Fruit fly (Drosophila melanogaster): Measurements from ENCODE around the gene CG10175.

The CG10175 gene

DNA sequence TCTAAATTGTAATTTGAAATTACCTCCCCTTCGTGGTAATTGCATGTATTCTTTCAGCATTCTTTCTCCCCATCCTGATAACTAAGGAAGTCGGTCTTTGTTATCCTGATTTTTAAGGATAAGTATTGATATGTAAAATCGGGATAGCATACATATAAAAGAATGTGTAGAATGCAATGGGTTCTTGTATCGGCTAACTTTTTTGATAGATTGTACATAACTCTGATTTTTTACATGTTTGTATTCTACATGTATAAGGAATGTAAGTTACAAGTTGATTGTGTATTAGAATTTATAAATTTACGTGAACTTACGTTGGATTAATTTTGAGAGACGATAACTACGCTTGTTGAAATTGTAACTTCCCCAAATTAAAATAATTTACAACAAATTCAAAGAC lies 8.5 kb downstream of the CG10175 start (continued):
- TF ChIP-seq HLH4C (GFP tag; IDR thresholded peaks at IDR 0.05; ENCODE audit: partially characterized antibody) (no peak), CG6791 (GFP tag; IDR thresholded peaks at IDR 0.05; ENCODE audit: partially characterized antibody) (0 out of 3 replicates have a peak, but pooled peaks have one; percentile 44), CoRest (tag; optimal IDR thresholded peaks at IDR 0.05) (peak; percentile 3), Ada2b (GFP tag; IDR thresholded peaks at IDR 0.05) (no peak), CG8924 (tag; optimal IDR thresholded peaks at IDR 0.05) (no peak), YL-1 (GFP tag; optimal IDR thresholded peaks at IDR 0.05) (no peak), CG8388 (GFP tag; optimal IDR thresholded peaks at IDR 0.05) (no peak), vnd (GFP tag; IDR thresholded peaks at IDR 0.05; ENCODE audit: partially characterized antibody) (peak; percentile 45; the same call in 1 of the 3 replicates), CG18262 (tag; optimal IDR thresholded peaks at IDR 0.05) (no peak), Elba2 (GFP tag; optimal IDR thresholded peaks at IDR 0.05) (no peak), Myb (GFP tag; optimal IDR thresholded peaks at IDR 0.05) (no peak), D (optimal IDR thresholded peaks at IDR 0.05) (no peak), D (GFP tag; optimal IDR thresholded peaks at IDR 0.05) (no peak), stwl (tag; optimal IDR thresholded peaks at IDR 0.05) (peak; percentile 40), Opbp (GFP tag; IDR thresholded peaks at IDR 0.05; ENCODE audit: partially characterized antibody) (peak; percentile 39; the same call in 2 of the 3 replicates), usp (GFP tag; optimal IDR thresholded peaks at IDR 0.05) (no peak), fd64A (GFP tag; optimal IDR thresholded peaks at IDR 0.05) (no peak), Hr39 (optimal IDR thresholded peaks at IDR 0.05) (no peak), CG6272 (GFP tag; IDR thresholded peaks at IDR 0.05) (no peak), Dbx (GFP tag; IDR thresholded peaks at IDR 0.05) (no peak), run (tag; optimal IDR thresholded peaks at IDR 0.05) (no peak), ara (GFP tag; IDR thresholded peaks at IDR 0.05) (no peak), pita (GFP tag; optimal IDR thresholded peaks at IDR 0.05) (peak; percentile 58), en (GFP tag; optimal IDR thresholded peaks at IDR 0.05) (no peak), NC2β (GFP tag; optimal IDR thresholded peaks at IDR 0.05) (no peak), CG16813 (GFP tag; IDR thresholded peaks at IDR 0.05; ENCODE audit: partially characterized antibody) (peak; percentile 65), shn (GFP tag; optimal IDR thresholded peaks at IDR 0.05) (no peak), Hmx (GFP tag; optimal IDR thresholded peaks at IDR 0.05) (no peak), lov (optimal IDR thresholded peaks at IDR 0.05) (no peak), lov (GFP tag; IDR thresholded peaks at IDR 0.05) (no peak), CG13775 (GFP tag; optimal IDR thresholded peaks at IDR 0.05) (no peak), nmo (GFP tag; optimal IDR thresholded peaks at IDR 0.05) (no peak), Hand (GFP tag; optimal IDR thresholded peaks at IDR 0.05) (no peak), cato (GFP tag; optimal IDR thresholded peaks at IDR 0.05; ENCODE audit: borderline replicate concordance) (no peak), CG9609 (GFP tag; optimal IDR thresholded peaks at IDR 0.05) (no peak), CG3281 (GFP tag; optimal IDR thresholded peaks at IDR 0.05) (no peak), gfzf (GFP tag; optimal IDR thresholded peaks at IDR 0.05) (no peak), CG10543 (GFP tag; optimal IDR thresholded peaks at IDR 0.05) (no peak), CG42726 (GFP tag; IDR thresholded peaks at IDR 0.05; ENCODE audit: partially characterized antibody) (peak; percentile 68), Lhr (GFP tag; optimal IDR thresholded peaks at IDR 0.05) (peak; percentile 7), H2.0 (GFP tag; IDR thresholded peaks at IDR 0.05) (no peak), Mad (GFP tag; optimal IDR thresholded peaks at IDR 0.05) (no peak), knrl (GFP tag; IDR thresholded peaks at IDR 0.05; ENCODE audit: partially characterized antibody) (peak; percentile 67), sc (optimal IDR thresholded peaks at IDR 0.05) (no peak), sc (GFP tag; optimal IDR thresholded peaks at IDR 0.05) (no peak), CG18619 (GFP tag; optimal IDR thresholded peaks at IDR 0.05) (no peak), Abd-B (GFP tag; optimal IDR thresholded peaks at IDR 0.05) (peak; percentile 3), CG8478 (optimal IDR thresholded peaks at IDR 0.05) (peak; percentile 54), CG31388 (GFP tag; optimal IDR thresholded peaks at IDR 0.05) (no peak), Dek (tag; optimal IDR thresholded peaks at IDR 0.05) (peak; percentile 5), fd96Cb (tag; optimal IDR thresholded peaks at IDR 0.05) (no peak), nau (GFP tag; optimal IDR thresholded peaks at IDR 0.05) (no peak)
